Worm (Caenorhabditis elegans): ENCODE measurements around the gene B0238.15.
A peak's percentile ranks its signal among the peaks of the same experiment; 100 is the strongest.

The B0238.15 gene

DNA sequence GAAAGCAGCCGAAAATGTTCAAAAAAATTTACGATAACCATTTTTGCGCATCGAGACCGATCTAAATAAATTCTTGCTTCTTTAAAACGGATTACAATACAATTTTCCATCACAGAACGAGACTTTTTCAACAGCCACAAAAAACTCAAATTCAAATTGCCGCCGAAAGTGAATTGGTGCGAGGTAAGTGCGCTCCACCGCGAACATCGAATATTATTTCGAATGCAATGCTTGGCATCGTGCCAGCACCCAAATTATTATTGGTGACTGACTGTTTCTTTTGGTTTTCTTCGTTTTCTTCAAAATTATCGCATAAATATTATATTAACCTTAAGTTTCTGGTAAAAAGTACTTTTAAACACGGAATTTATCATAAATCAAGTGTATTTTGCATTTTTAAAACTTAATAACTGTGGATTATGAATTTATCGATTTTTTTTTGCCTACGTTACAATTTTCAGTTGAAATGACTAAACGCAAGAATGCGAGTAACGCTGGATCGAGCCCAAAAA is 29.1 kb downstream of the B0238.15 start, which contains the start of gene penr-1 (continued):
- TF ChIP-seq hmg-11 (tag; optimal IDR thresholded peaks at IDR 0.05), result peak; percentile 62

DNA sequence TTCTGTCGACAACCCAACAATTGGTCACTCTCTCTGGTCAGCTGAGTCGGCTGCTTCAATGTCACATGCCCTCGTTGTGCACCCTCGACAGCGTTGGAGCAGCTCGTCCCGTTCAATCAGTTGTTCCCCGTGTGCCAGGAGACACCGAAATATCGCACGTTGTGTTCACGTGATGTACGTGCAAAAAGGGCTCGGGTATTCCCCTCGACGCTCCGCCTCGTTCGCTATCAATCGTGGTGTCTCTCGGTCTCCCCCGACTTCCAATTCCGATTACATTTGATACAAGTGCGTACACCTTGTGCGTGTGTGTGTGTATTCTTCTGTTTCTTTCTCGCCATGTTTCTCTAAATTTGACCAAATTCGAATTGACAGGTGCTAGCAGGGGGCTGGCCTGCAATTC is 31.5 kb downstream of the B0238.15 start:
- TF ChIP-seq nhr-67 (tag; optimal IDR thresholded peaks at IDR 0.05), result no peak
- no peak for TF ChIP-seq fkh-10 (GFP tag; optimal IDR thresholded peaks at IDR 0.05)
- TF ChIP-seq R02D3.7 (tag; optimal IDR thresholded peaks at IDR 0.05), result no peak
- no peak for TF ChIP-seq fkh-2 (tag; optimal IDR thresholded peaks at IDR 0.05)
- no peak for TF ChIP-seq ZK546.5 (tag; optimal IDR thresholded peaks at IDR 0.05)
- TF ChIP-seq pqm-1 (tag; optimal IDR thresholded peaks at IDR 0.05), result peak; percentile 87
- TF ChIP-seq mdl-1 (tag; optimal IDR thresholded peaks at IDR 0.05), result peak; percentile 26
- no peak for TF ChIP-seq unc-39 (tag; optimal IDR thresholded peaks at IDR 0.05)
- TF ChIP-seq nhr-43 (tag; optimal IDR thresholded peaks at IDR 0.05; ENCODE audit: poor library complexity, severe bottlenecking), result peak; percentile 47
- TF ChIP-seq zag-1 (tag; optimal IDR thresholded peaks at IDR 0.05), result no peak
- no peak for TF ChIP-seq nhr-23 (tag; optimal IDR thresholded peaks at IDR 0.05)
- TF ChIP-seq ama-1 (optimal IDR thresholded peaks at IDR 0.05), result peak; percentile 73
- no peak for TF ChIP-seq elt-1 (tag; optimal IDR thresholded peaks at IDR 0.05)
- TF ChIP-seq tbx-2 (tag; optimal IDR thresholded peaks at IDR 0.05), result peak; percentile 9
- no peak for TF ChIP-seq ztf-11 (tag; optimal IDR thresholded peaks at IDR 0.05)
- TF ChIP-seq ztf-4 (tag; optimal IDR thresholded peaks at IDR 0.05), result no peak
- no peak for TF ChIP-seq fos-1 (tag; optimal IDR thresholded peaks at IDR 0.05)
- TF ChIP-seq elt-2 (tag; optimal IDR thresholded peaks at IDR 0.05), result peak; percentile 93
- peak; percentile 61 for TF ChIP-seq pha-4 (tag; optimal IDR thresholded peaks at IDR 0.05)
- TF ChIP-seq egl-27 (tag; optimal IDR thresholded peaks at IDR 0.05), result no peak
- TF ChIP-seq lin-39 (tag; optimal IDR thresholded peaks at IDR 0.05), result peak; percentile 28
- peak; percentile 44 for TF ChIP-seq nhr-11 (tag; optimal IDR thresholded peaks at IDR 0.05)
- peak; percentile 25 for TF ChIP-seq daf-12 (tag; optimal IDR thresholded peaks at IDR 0.05)
- TF ChIP-seq ceh-82 (tag; optimal IDR thresholded peaks at IDR 0.05), result no peak
- TF ChIP-seq lin-15B (tag; optimal IDR thresholded peaks at IDR 0.05), result no peak
- TF ChIP-seq ceh-9 (tag; optimal IDR thresholded peaks at IDR 0.05), result no peak
- no peak for TF ChIP-seq hmg-11 (tag; optimal IDR thresholded peaks at IDR 0.05)
- no peak for TF ChIP-seq ceh-16 (tag; optimal IDR thresholded peaks at IDR 0.05)
- no peak for TF ChIP-seq nhr-28 (tag; optimal IDR thresholded peaks at IDR 0.05)
- TF ChIP-seq jun-1 (tag; optimal IDR thresholded peaks at IDR 0.05), result peak; percentile 62
- TF ChIP-seq nfya-1 (tag; optimal IDR thresholded peaks at IDR 0.05; ENCODE audit: insufficient read depth), result peak; percentile 60
- TF ChIP-seq lsy-12 (tag; optimal IDR thresholded peaks at IDR 0.05), result peak; percentile 23
- peak; percentile 80 for TF ChIP-seq mml-1 (tag; optimal IDR thresholded peaks at IDR 0.05)
- TF ChIP-seq elt-3 (tag; optimal IDR thresholded peaks at IDR 0.05), result peak in 1 of 3 experiments; percentile 10
- TF ChIP-seq egl-5 (tag; optimal IDR thresholded peaks at IDR 0.05), result no peak
- TF ChIP-seq ceh-28 (tag; optimal IDR thresholded peaks at IDR 0.05), result no peak
- peak; percentile 23 for TF ChIP-seq skn-1 (tag; optimal IDR thresholded peaks at IDR 0.05)

DNA sequence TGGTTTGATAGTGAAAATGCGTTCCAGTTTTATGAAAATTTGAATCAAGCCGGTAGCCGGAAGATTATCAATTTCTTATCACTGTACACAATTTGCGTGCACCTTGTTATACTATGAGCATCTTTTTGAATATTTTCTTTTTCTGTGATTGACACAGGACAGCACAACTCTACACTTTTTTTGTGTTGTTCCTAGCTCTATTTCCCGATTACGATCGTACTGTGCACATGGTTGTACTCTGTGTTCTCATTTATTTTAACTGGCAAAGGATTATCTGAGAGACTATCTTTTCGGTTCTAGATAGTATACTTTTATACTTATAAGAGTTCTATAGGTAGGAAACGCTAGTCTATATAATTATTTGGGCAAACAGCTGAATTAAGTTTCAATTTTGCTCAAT is 32.0 kb downstream of the B0238.15 start:
- TF ChIP-seq nhr-25 (tag; optimal IDR thresholded peaks at IDR 0.05) (no peak), pha-4 (tag; optimal IDR thresholded peaks at IDR 0.05) (no peak), nhr-11 (tag; optimal IDR thresholded peaks at IDR 0.05) (no peak), nhr-23 (tag; optimal IDR thresholded peaks at IDR 0.05) (no peak)

DNA sequence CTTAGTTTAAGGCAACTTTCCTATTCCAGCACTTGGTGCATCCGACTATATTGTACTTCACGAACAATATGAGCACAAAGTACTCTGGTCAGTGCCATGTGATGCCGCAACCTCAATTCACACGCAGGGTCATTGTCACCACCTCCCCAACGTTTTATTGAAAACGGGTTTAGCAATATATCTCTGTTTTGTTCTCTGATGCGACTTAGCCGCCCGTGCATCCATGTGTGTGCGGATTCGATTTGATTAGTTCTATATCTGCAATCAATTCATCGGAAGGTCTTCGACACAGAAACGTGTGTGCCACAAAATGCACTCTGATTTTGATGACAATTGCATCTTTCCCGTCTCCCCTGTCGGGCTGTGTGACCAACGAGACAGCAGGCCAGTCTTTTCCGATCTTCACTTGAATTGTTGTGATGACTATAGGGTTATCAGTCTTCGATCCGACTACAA is 32.6 kb downstream of the B0238.15 start:
- TF ChIP-seq nhr-77 (tag; optimal IDR thresholded peaks at IDR 0.05) (no peak), nhr-23 (tag; optimal IDR thresholded peaks at IDR 0.05) (peak; percentile 59), nhr-43 (tag; optimal IDR thresholded peaks at IDR 0.05; ENCODE audit: poor library complexity, severe bottlenecking) (peak; percentile 61), pqm-1 (tag; optimal IDR thresholded peaks at IDR 0.05) (peak; percentile 2)

Measured in whole organism, L3 larva.